Worm (Caenorhabditis elegans): ENCODE results near the gene F01G10.9.
A peak's percentile ranks its signal among the peaks of the same experiment; 100 is the strongest.

The F01G10.9 gene

ce11 chrIV:10284194-10284910, 24.9 kb upstream of the F01G10.9 start, which contains the start of gene rad-51:
Gene rad-51, minus strand, starts transcription at chrIV:10284244.
- TF ChIP-seq egl-27 (tag; optimal IDR thresholded peaks at IDR 0.05) (peak; percentile 9), fos-1 (tag; optimal IDR thresholded peaks at IDR 0.05) (no peak), nhr-43 (tag; optimal IDR thresholded peaks at IDR 0.05; ENCODE audit: poor library complexity, severe bottlenecking) (no peak), lin-15B (tag; optimal IDR thresholded peaks at IDR 0.05) (peak; percentile 85), pqm-1 (tag; optimal IDR thresholded peaks at IDR 0.05) (peak; percentile 29), snpc-4 (tag; optimal IDR thresholded peaks at IDR 0.05) (peak; percentile 73), nhr-25 (tag; optimal IDR thresholded peaks at IDR 0.05) (peak; percentile 68), nhr-76 (tag; optimal IDR thresholded peaks at IDR 0.05) (no peak), elt-3 (tag; optimal IDR thresholded peaks at IDR 0.05) (no peak), nhr-67 (tag; optimal IDR thresholded peaks at IDR 0.05) (no peak), tbx-2 (tag; optimal IDR thresholded peaks at IDR 0.05) (no peak), mml-1 (tag; optimal IDR thresholded peaks at IDR 0.05) (no peak), mdl-1 (tag; optimal IDR thresholded peaks at IDR 0.05) (no peak), unc-39 (tag; optimal IDR thresholded peaks at IDR 0.05) (no peak), lsy-12 (tag; optimal IDR thresholded peaks at IDR 0.05) (peak; percentile 5), daf-12 (tag; optimal IDR thresholded peaks at IDR 0.05) (no peak), nfya-1 (tag; optimal IDR thresholded peaks at IDR 0.05; ENCODE audit: insufficient read depth) (peak; percentile 86), nhr-23 (tag; optimal IDR thresholded peaks at IDR 0.05) (peak; percentile 33), elt-2 (tag; optimal IDR thresholded peaks at IDR 0.05) (peak; percentile 54), hmg-11 (tag; optimal IDR thresholded peaks at IDR 0.05) (peak; percentile 88), egl-5 (tag; optimal IDR thresholded peaks at IDR 0.05) (no peak), lin-39 (tag; optimal IDR thresholded peaks at IDR 0.05) (peak; percentile 37), pha-4 (tag; optimal IDR thresholded peaks at IDR 0.05) (peak; percentile 88)

- TF ChIP-seq unc-62 (GFP tag; optimal IDR thresholded peaks at IDR 0.05) (no peak), nhr-23 (tag; optimal IDR thresholded peaks at IDR 0.05) (no peak), pqm-1 (tag; optimal IDR thresholded peaks at IDR 0.05) (peak; percentile 15), elt-2 (tag; optimal IDR thresholded peaks at IDR 0.05) (peak; percentile 42)
Observed at ce11 chrIV:10281482-10281881, 22.0 kb upstream of the F01G10.9 start, which contains the start of gene thk-1. Gene thk-1, minus strand, starts transcription at chrIV:10281582.

DNA sequence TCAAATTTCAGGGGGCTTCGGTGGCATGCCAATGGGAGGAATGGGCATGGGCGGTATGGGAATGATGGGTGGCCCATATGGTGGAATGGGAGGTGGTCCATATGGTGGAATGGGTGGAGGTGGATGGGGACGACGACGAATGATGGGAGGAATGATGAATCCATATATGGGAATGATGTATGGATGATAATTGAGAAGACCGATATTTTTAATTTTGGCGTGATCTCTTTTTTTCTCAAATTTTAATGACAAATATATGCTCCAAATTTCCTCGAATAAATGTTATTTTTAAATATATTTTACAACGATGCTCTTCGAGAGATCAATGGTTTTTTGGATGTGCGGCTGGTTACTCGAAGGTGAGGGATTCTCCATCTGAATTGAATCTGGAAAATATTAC, 18.3 kb upstream of the F01G10.9 start, which contains the start of gene Y43C5A.4:
Gene Y43C5A.4 (plus strand): TSS at position 301 of the 400 bp plus-strand sequence.
- TF ChIP-seq nhr-12 (tag; optimal IDR thresholded peaks at IDR 0.05) (no peak), nhr-25 (tag; optimal IDR thresholded peaks at IDR 0.05) (no peak), eor-1 (tag; optimal IDR thresholded peaks at IDR 0.05) (no peak), zag-1 (tag; optimal IDR thresholded peaks at IDR 0.05) (no peak), R02D3.7 (tag; optimal IDR thresholded peaks at IDR 0.05) (no peak), aly-2 (tag; optimal IDR thresholded peaks at IDR 0.05) (no peak), mml-1 (tag; optimal IDR thresholded peaks at IDR 0.05) (no peak), lsy-12 (tag; optimal IDR thresholded peaks at IDR 0.05) (no peak), elt-1 (tag; optimal IDR thresholded peaks at IDR 0.05) (no peak), egl-5 (tag; optimal IDR thresholded peaks at IDR 0.05) (no peak), nhr-43 (tag; optimal IDR thresholded peaks at IDR 0.05; ENCODE audit: poor library complexity, severe bottlenecking) (no peak), sea-2 (GFP tag; optimal IDR thresholded peaks at IDR 0.05) (no peak), ztf-11 (tag; optimal IDR thresholded peaks at IDR 0.05) (no peak), pha-4 (tag; optimal IDR thresholded peaks at IDR 0.05) (no peak), daf-12 (tag; optimal IDR thresholded peaks at IDR 0.05) (no peak), tbx-2 (tag; optimal IDR thresholded peaks at IDR 0.05) (no peak), unc-39 (tag; optimal IDR thresholded peaks at IDR 0.05) (no peak), lin-15B (tag; optimal IDR thresholded peaks at IDR 0.05) (no peak), lin-39 (tag; optimal IDR thresholded peaks at IDR 0.05) (no peak), ama-1 (optimal IDR thresholded peaks at IDR 0.05) (no peak)

ce11 chrIV:10276960-10277359, 17.5 kb upstream of the F01G10.9 start, which contains the start of gene Y43C5A.7:
Gene Y43C5A.7, plus strand, starts transcription at chrIV:10277260.
- no peak for TF ChIP-seq nhr-77 (tag; optimal IDR thresholded peaks at IDR 0.05)
- TF ChIP-seq daf-12 (tag; optimal IDR thresholded peaks at IDR 0.05), result no peak
- no peak for TF ChIP-seq ztf-4 (tag; optimal IDR thresholded peaks at IDR 0.05)
- no peak for TF ChIP-seq ztf-11 (tag; optimal IDR thresholded peaks at IDR 0.05)
- TF ChIP-seq eor-1 (tag; optimal IDR thresholded peaks at IDR 0.05), result no peak
- no peak for TF ChIP-seq nhr-11 (tag; optimal IDR thresholded peaks at IDR 0.05)
- TF ChIP-seq zag-1 (tag; optimal IDR thresholded peaks at IDR 0.05), result no peak
- no peak for TF ChIP-seq tbx-2 (tag; optimal IDR thresholded peaks at IDR 0.05)
- no peak for TF ChIP-seq R02D3.7 (tag; optimal IDR thresholded peaks at IDR 0.05)
- TF ChIP-seq ZK546.5 (tag; optimal IDR thresholded peaks at IDR 0.05), result no peak
- no peak for TF ChIP-seq ceh-9 (tag; optimal IDR thresholded peaks at IDR 0.05)
- no peak for TF ChIP-seq elt-2 (tag; optimal IDR thresholded peaks at IDR 0.05)
- no peak for TF ChIP-seq egl-27 (tag; optimal IDR thresholded peaks at IDR 0.05)
- no peak for TF ChIP-seq fos-1 (tag; optimal IDR thresholded peaks at IDR 0.05)
- no peak for TF ChIP-seq jun-1 (tag; optimal IDR thresholded peaks at IDR 0.05)
- TF ChIP-seq egl-5 (tag; optimal IDR thresholded peaks at IDR 0.05), result no peak
- TF ChIP-seq ceh-16 (tag; optimal IDR thresholded peaks at IDR 0.05), result no peak
